Worm (Caenorhabditis elegans) whole organism, L2 larva: ENCODE results near the gene col-83.

Experiments
- C34F6.9 ChIP-seq: fragments of 150-350 bp; optimal IDR thresholded peaks from 2 replicates; lab custom pipeline; 2014; ENCODE audit warnings: missing biosample characterization, missing genetic modification characterization
- F13H6.1 ChIP-seq: sonication (generic microtip); optimal IDR thresholded peaks from 2 replicates; lab custom pipeline; 2016; ENCODE audit warnings: missing genetic modification characterization, missing compliant biosample characterization
- R02D3.7 ChIP-seq: fragments of 150-350 bp; optimal IDR thresholded peaks from 2 replicates; lab custom pipeline; 2014; ENCODE audit warnings: missing biosample characterization, missing genetic modification characterization
- alr-1 ChIP-seq: fragments of 150-350 bp; optimal IDR thresholded peaks from 2 replicates; lab custom pipeline; 2014; ENCODE audit warnings: missing biosample characterization, missing genetic modification characterization
- aly-2 ChIP-seq: fragments of 150-350 bp; optimal IDR thresholded peaks from 2 replicates; lab custom pipeline; 2014; ENCODE audit warnings: missing biosample characterization, missing genetic modification characterization
- ama-1 ChIP-seq: fragments of 150-350 bp; optimal IDR thresholded peaks from 2 replicates; lab custom pipeline; 2018; ENCODE audit warnings: inconsistent platforms
- blmp-1 ChIP-seq: sonication (generic microtip); optimal IDR thresholded peaks from 2 replicates; lab custom pipeline; 2017; ENCODE audit warnings: missing genetic modification characterization, mild to moderate bottlenecking, missing compliant biosample characterization, antibody characterized with exemption, moderate library complexity; ENCODE audit not compliant: insufficient read depth
- ceh-82 ChIP-seq: fragments of 150-350 bp; optimal IDR thresholded peaks from 2 replicates; lab custom pipeline; 2014; ENCODE audit warnings: missing biosample characterization, missing genetic modification characterization
- crh-2 ChIP-seq: sonication (generic microtip); optimal IDR thresholded peaks from 2 replicates; lab custom pipeline; 2017; ENCODE audit warnings: missing biosample characterization, missing genetic modification characterization
- dmd-4 ChIP-seq: sonication (generic microtip); optimal IDR thresholded peaks from 2 replicates; lab custom pipeline; 2017; ENCODE audit warnings: missing biosample characterization, missing genetic modification characterization
- elt-3 ChIP-seq: sonication (generic microtip); optimal IDR thresholded peaks from 2 replicates; lab custom pipeline; 2017; ENCODE audit warnings: missing biosample characterization, missing genetic modification characterization
- gmeb-1 ChIP-seq: fragments of 150-350 bp; optimal IDR thresholded peaks from 2 replicates; lab custom pipeline; 2014; ENCODE audit warnings: missing biosample characterization, missing genetic modification characterization
- lin-11 ChIP-seq: fragments of 150-350 bp; sonication (generic microtip); optimal IDR thresholded peaks from 2 replicates; lab custom pipeline; 2014; ENCODE audit warnings: missing biosample characterization, missing genetic modification characterization, inconsistent platforms, mixed read lengths
- lin-13 ChIP-seq: fragments of 150-350 bp; optimal IDR thresholded peaks from 2 replicates; lab custom pipeline; 2014; ENCODE audit warnings: missing biosample characterization, missing genetic modification reagents, missing genetic modification characterization
- lsy-2 ChIP-seq, 2 experiments: fragments of 150-350 bp in 1 of 2; sonication (generic microtip) in 1 of 2; optimal IDR thresholded peaks; 2 replicates each; lab custom pipeline; 2014 to 2017; ENCODE audit warnings: missing biosample characterization in 2 of 2, missing genetic modification characterization in 2 of 2
- mab-5 ChIP-seq: fragments of 150-350 bp; optimal IDR thresholded peaks from 2 replicates; lab custom pipeline; 2014; ENCODE audit warnings: missing biosample characterization, missing genetic modification characterization
- mbf-1 ChIP-seq: sonication (generic microtip); optimal IDR thresholded peaks from 2 replicates; lab custom pipeline; 2017; ENCODE audit warnings: missing biosample characterization, missing genetic modification characterization
- nhr-10 ChIP-seq: sonication (generic microtip); optimal IDR thresholded peaks from 2 replicates; lab custom pipeline; 2017; ENCODE audit warnings: missing biosample characterization, missing genetic modification characterization
- nhr-11 ChIP-seq: fragments of 150-350 bp; optimal IDR thresholded peaks from 2 replicates; lab custom pipeline; 2014; ENCODE audit warnings: missing biosample characterization, missing genetic modification characterization
- nhr-12 ChIP-seq: fragments of 150-350 bp; optimal IDR thresholded peaks from 2 replicates; lab custom pipeline; 2014; ENCODE audit warnings: missing biosample characterization, missing genetic modification characterization
- nhr-129 ChIP-seq: fragments of 150-350 bp; optimal IDR thresholded peaks from 2 replicates; lab custom pipeline; 2014; ENCODE audit warnings: missing biosample characterization, missing genetic modification characterization
- nhr-21 ChIP-seq: fragments of 150-350 bp; optimal IDR thresholded peaks from 2 replicates; lab custom pipeline; 2014; ENCODE audit warnings: missing biosample characterization, missing genetic modification characterization
- nhr-23 ChIP-seq: fragments of 150-350 bp; optimal IDR thresholded peaks from 2 replicates; lab custom pipeline; 2014; ENCODE audit warnings: missing biosample characterization, missing genetic modification reagents, missing genetic modification characterization
- nhr-237 ChIP-seq: fragments of 150-350 bp; optimal IDR thresholded peaks from 2 replicates; lab custom pipeline; 2014; ENCODE audit warnings: missing biosample characterization, missing genetic modification characterization
- nhr-25 ChIP-seq: fragments of 150-350 bp; sonication (generic microtip); optimal IDR thresholded peaks from 3 replicates; lab custom pipeline; 2014; ENCODE audit warnings: missing biosample characterization, missing genetic modification characterization
- nhr-77 ChIP-seq: fragments of 150-350 bp; optimal IDR thresholded peaks from 2 replicates; lab custom pipeline; 2014; ENCODE audit warnings: missing biosample characterization, missing genetic modification characterization
- peb-1 ChIP-seq: fragments of 150-350 bp; optimal IDR thresholded peaks from 2 replicates; lab custom pipeline; 2014; ENCODE audit warnings: missing biosample characterization, missing genetic modification characterization
- sem-4 ChIP-seq: fragments of 150-350 bp; optimal IDR thresholded peaks from 2 replicates; lab custom pipeline; 2014; ENCODE audit warnings: missing biosample characterization, missing genetic modification reagents, missing genetic modification characterization
- sma-3 ChIP-seq: sonication (generic microtip); optimal IDR thresholded peaks from 2 replicates; lab custom pipeline; 2016; ENCODE audit warnings: missing genetic modification reagents, missing genetic modification characterization, missing compliant biosample characterization
- sma-9 ChIP-seq, 2 experiments: fragments of 150-350 bp in 1 of 2; sonication (generic microtip) in 1 of 2; optimal IDR thresholded peaks; 2 replicates each; lab custom pipeline; 2014 to 2016; ENCODE audit warnings: missing genetic modification characterization in 2 of 2, mild to moderate bottlenecking in 1 of 2, missing biosample characterization in 1 of 2, missing compliant biosample characterization in 1 of 2, missing genetic modification reagents in 1 of 2, moderate library complexity in 1 of 2
- snpc-4 ChIP-seq: fragments of 150-350 bp; optimal IDR thresholded peaks from 2 replicates; lab custom pipeline; 2014; ENCODE audit warnings: missing biosample characterization, missing genetic modification characterization
- unc-39 ChIP-seq: fragments of 150-350 bp; optimal IDR thresholded peaks from 2 replicates; lab custom pipeline; 2014; ENCODE audit warnings: missing biosample characterization, missing genetic modification characterization
- unc-62 ChIP-seq: fragments of 150-350 bp; optimal IDR thresholded peaks from 2 replicates; lab custom pipeline; 2014; ENCODE audit warnings: missing biosample characterization, missing genetic modification reagents, missing genetic modification characterization
- zag-1 ChIP-seq: fragments of 150-350 bp; optimal IDR thresholded peaks from 2 replicates; lab custom pipeline; 2014; ENCODE audit warnings: missing biosample characterization, missing genetic modification characterization
- ztf-1 ChIP-seq: fragments of 200-800 bp; sonication (Bioruptor generic); conservative IDR thresholded peaks from 2 replicates; pipeline ENCODE4 v1.3.6; 2022; ENCODE audit warnings: missing genetic modification characterization, missing compliant biosample characterization
- ztf-11 ChIP-seq: sonication (generic microtip); optimal IDR thresholded peaks from 2 replicates; lab custom pipeline; 2017; ENCODE audit warnings: missing biosample characterization, missing genetic modification characterization

col-83 gene

DNA sequence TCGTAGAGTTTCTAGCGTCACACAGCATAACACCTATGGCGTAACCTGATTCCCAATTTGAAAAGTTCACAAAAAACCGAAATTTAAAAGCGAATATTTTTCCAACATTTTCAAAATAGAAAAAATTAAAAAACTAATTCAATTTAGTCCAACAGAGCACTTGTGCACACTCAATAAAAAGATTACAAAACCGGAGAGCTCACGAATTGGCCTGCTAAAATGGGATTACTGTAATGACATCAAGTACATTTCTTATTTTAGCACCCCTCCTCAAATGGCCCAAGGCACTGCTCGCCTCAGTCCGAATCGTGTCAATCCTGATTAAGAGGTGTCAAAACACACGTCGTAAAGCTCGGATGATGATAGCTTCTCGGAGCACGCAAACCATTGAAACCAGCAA, 13.0 kb downstream of the col-83 start:
- TF ChIP-seq nhr-237 (tag; lab: Kevin White, UChicago) = no peak
- TF ChIP-seq nhr-12 (tag; lab: Kevin White, UChicago) = no peak

DNA sequence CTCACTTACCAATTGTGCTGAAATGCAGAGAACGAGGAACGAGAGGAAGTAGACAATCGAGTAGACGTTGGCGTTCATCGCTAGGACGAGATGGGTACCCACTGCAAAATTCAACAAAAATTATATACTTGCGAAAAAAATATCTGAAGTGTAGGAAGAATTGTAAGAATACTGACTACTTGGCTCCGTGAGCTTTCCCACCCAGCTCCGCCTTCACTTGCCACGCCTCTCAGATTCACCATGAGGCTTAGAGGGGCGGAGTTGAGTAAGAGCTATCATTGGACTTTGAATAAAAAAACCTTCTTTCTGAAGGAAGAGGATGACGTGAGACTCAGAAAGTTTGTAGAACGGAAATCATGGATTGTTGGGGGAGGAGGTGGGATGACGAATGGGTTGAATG, 15.5 kb downstream of the col-83 start, which contains the start of gene nlp-18:
Gene nlp-18 (minus strand): TSS at position 101 of the 400 bp plus-strand sequence.
- TF ChIP-seq nhr-10 (tag; lab: Kevin White, UChicago) = no peak
- TF ChIP-seq aly-2 (tag; lab: Kevin White, UChicago) = no peak
- TF ChIP-seq nhr-237 (tag; lab: Kevin White, UChicago) = no peak
- TF ChIP-seq lin-13 (GFP tag; lab: Kevin White, UChicago) = no peak
- TF ChIP-seq snpc-4 (tag; lab: Kevin White, UChicago) = no peak

- TF ChIP-seq mbf-1 = no peak
- TF ChIP-seq R02D3.7 (tag; lab: Kevin White, UChicago) = no peak
- TF ChIP-seq nhr-129 (tag; lab: Kevin White, UChicago) = no peak
- no peak for TF ChIP-seq dmd-4 (tag; lab: Kevin White, UChicago)
- TF ChIP-seq lin-11 (tag; lab: Kevin White, UChicago) = no peak
- TF ChIP-seq mab-5 (tag; lab: Kevin White, UChicago) = no peak
- no peak for TF ChIP-seq unc-39 (tag; lab: Kevin White, UChicago)
- no peak for TF ChIP-seq ztf-1 (GFP tag; lab: Robert Waterston, UW)
- no peak for TF ChIP-seq nhr-11 (tag; lab: Kevin White, UChicago)
- no peak for TF ChIP-seq C34F6.9 (tag; lab: Kevin White, UChicago)
- no peak for TF ChIP-seq nhr-237 (tag; lab: Kevin White, UChicago)
- TF ChIP-seq unc-62 (GFP tag; lab: Kevin White, UChicago) = no peak
- no peak for TF ChIP-seq blmp-1 (tag; lab: Kevin White, UChicago)
- no peak for TF ChIP-seq sma-9 (GFP tag; optimal IDR thresholded peaks at IDR 0.05; lab: Kevin White, UChicago)
- no peak for TF ChIP-seq sma-9 (tag; optimal IDR thresholded peaks at IDR 0.05; lab: Kevin White, UChicago)
- no peak for TF ChIP-seq nhr-10 (tag; lab: Kevin White, UChicago)
- no peak for TF ChIP-seq gmeb-1 (tag; lab: Kevin White, UChicago)
- TF ChIP-seq zag-1 (tag; lab: Kevin White, UChicago) = no peak
- TF ChIP-seq sma-3 (GFP tag; lab: Kevin White, UChicago) = no peak
- TF ChIP-seq peb-1 (tag; lab: Kevin White, UChicago) = no peak
These were observed 18.0 kb downstream of the col-83 start for ce11 chrII:11027777-11028176.

DNA sequence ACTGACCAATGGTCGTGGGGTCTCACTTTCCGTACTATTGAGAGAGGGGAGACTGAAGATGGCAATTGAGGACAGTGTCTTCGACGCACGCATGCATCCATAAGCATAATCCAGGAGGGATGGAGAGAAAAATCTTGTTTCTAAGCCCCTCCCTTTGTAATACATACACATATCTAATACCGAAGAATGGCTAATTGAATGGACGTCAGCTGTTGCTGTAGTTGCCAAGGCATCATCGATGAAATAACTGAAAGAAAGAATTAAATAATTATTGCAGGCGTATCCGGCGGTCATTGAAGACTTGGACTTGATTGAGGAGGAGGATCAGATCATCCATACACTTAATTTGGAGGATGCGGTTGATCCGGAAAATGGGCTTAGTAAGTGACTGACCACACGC, 20.2 kb downstream of the col-83 start, which contains the start of gene F33A8.7:
Gene F33A8.7 (minus strand): TSS at position 101 of the 400 bp plus-strand sequence.
- no peak for TF ChIP-seq nhr-237 (tag; lab: Kevin White, UChicago)
- no peak for TF ChIP-seq F13H6.1
- no peak for TF ChIP-seq blmp-1 (tag; lab: Kevin White, UChicago)
- TF ChIP-seq aly-2 (tag; lab: Kevin White, UChicago) = no peak
- TF ChIP-seq alr-1 (tag; lab: Kevin White, UChicago) = no peak
- TF ChIP-seq nhr-77 = no peak
- TF ChIP-seq lin-13 (GFP tag; lab: Kevin White, UChicago) = no peak
- TF ChIP-seq nhr-23 (tag; lab: Kevin White, UChicago) = no peak
- no peak for TF ChIP-seq R02D3.7 (tag; lab: Kevin White, UChicago)
- no peak for TF ChIP-seq ama-1 (lab: Kevin White, UChicago)
- TF ChIP-seq nhr-25 = no peak
- TF ChIP-seq ceh-82 (tag; lab: Kevin White, UChicago) = no peak
- no peak for TF ChIP-seq elt-3 (tag; lab: Kevin White, UChicago)
- no peak for TF ChIP-seq ztf-11 (tag; lab: Kevin White, UChicago)
- TF ChIP-seq ztf-1 (GFP tag; lab: Robert Waterston, UW) = no peak

DNA sequence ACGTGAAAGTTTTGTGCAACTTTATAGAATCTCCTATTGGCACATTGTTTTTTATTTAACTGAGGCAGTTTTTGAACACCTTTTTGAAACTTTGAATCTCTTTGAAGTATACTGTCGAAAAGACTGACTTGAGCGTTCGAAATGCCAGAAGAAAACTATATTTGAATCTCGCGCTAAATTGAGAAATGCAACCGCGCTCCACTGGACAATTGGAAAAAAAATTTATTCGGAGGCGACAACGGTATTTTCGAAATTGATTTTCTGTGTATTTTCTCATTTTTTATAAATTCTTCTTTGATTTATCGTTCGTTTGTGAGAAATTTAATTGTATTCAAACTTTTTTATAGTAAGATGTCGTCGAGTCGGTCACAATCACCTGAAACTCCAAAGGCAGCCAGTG, 23.7 kb downstream of the col-83 start, which contains the start of gene let-858:
Gene let-858 (plus strand): TSS at position 348 of the 400 bp plus-strand sequence.
- TF ChIP-seq gmeb-1 (tag; lab: Kevin White, UChicago) = peak; percentile 97
- peak; percentile 29 for TF ChIP-seq nhr-21 (tag; lab: Kevin White, UChicago)
- TF ChIP-seq mab-5 (tag; lab: Kevin White, UChicago) = peak; percentile 16
- TF ChIP-seq C34F6.9 (tag; lab: Kevin White, UChicago) = peak; percentile 58
- TF ChIP-seq crh-2 (tag; lab: Kevin White, UChicago) = peak; percentile 13
- TF ChIP-seq lsy-2 (tag; optimal IDR thresholded peaks at IDR 0.05; lab: Kevin White, UChicago) = peak; percentile 34 to 76
- TF ChIP-seq nhr-25 = peak; percentile 57
- TF ChIP-seq lin-13 (GFP tag; lab: Kevin White, UChicago) = peak; percentile 42
- TF ChIP-seq nhr-10 (tag; lab: Kevin White, UChicago) = no peak
- no peak for TF ChIP-seq unc-62 (GFP tag; lab: Kevin White, UChicago)
- peak; percentile 59 for TF ChIP-seq nhr-129 (tag; lab: Kevin White, UChicago)
- no peak for TF ChIP-seq peb-1 (tag; lab: Kevin White, UChicago)
- peak; percentile 49 for TF ChIP-seq sma-9 (GFP tag; optimal IDR thresholded peaks at IDR 0.05; lab: Kevin White, UChicago)
- TF ChIP-seq sma-9 (tag; optimal IDR thresholded peaks at IDR 0.05; lab: Kevin White, UChicago) = no peak
- TF ChIP-seq nhr-11 (tag; lab: Kevin White, UChicago) = no peak
- TF ChIP-seq sma-3 (GFP tag; lab: Kevin White, UChicago) = peak; percentile 42
- TF ChIP-seq sem-4 (tag; lab: Kevin White, UChicago) = peak; percentile 37
